Worm (Caenorhabditis elegans) whole organism, young adult: Measurements from ENCODE around the gene K07F5.7.
A peak's percentile ranks its signal among the peaks of the same experiment; 100 is the strongest.

ENCODE experiments used
- B0261.1 ChIP-seq: sonication (generic microtip); optimal IDR thresholded peaks from 2 replicates; lab custom pipeline; 2016; ENCODE audit warnings: mild to moderate bottlenecking, missing genetic modification characterization, moderate library complexity, missing compliant biosample characterization
- C06A6.2 ChIP-seq: fragments of 200-800 bp; sonication (Bioruptor generic); conservative IDR thresholded peaks from 2 replicates; pipeline ENCODE4 v1.3.6; 2022; ENCODE audit warnings: missing genetic modification characterization, missing compliant biosample characterization
- F22D6.2 ChIP-seq: sonication (generic microtip); optimal IDR thresholded peaks from 2 replicates; lab custom pipeline; 2016; ENCODE audit warnings: mild to moderate bottlenecking, missing genetic modification characterization, missing compliant biosample characterization
- F39B2.1 ChIP-seq: fragments of 200-800 bp; sonication (Bioruptor generic); IDR thresholded peaks from 2 replicates; pipeline ENCODE4 v1.3.6; 2022; ENCODE audit warnings: missing genetic modification reagents, missing genetic modification characterization, missing compliant biosample characterization
- F55B11.4 ChIP-seq: sonication (generic microtip); optimal IDR thresholded peaks from 2 replicates; lab custom pipeline; 2016; ENCODE audit warnings: missing compliant biosample characterization, missing genetic modification characterization, borderline replicate concordance; ENCODE audit not compliant: insufficient read depth
- F57A8.1 ChIP-seq: fragments of 200-800 bp; sonication (Bioruptor generic); optimal IDR thresholded peaks from 2 replicates; lab custom pipeline; 2018; ENCODE audit warnings: mild to moderate bottlenecking, missing genetic modification characterization, moderate library complexity, missing compliant biosample characterization
- K11D2.4 ChIP-seq: fragments of 200-800 bp; sonication (Bioruptor generic); IDR thresholded peaks from 2 replicates; pipeline ENCODE4 v1.3.6; 2022; ENCODE audit warnings: missing genetic modification reagents, missing genetic modification characterization, missing compliant biosample characterization
- T26A5.8 ChIP-seq: sonication (generic microtip); optimal IDR thresholded peaks from 2 replicates; lab custom pipeline; 2016; ENCODE audit warnings: missing genetic modification characterization, missing compliant biosample characterization
- Y53G8AR.9 ChIP-seq: fragments of 200-800 bp; sonication (Bioruptor generic); conservative IDR thresholded peaks from 2 replicates; pipeline ENCODE4 v1.3.6; 2022; ENCODE audit warnings: missing genetic modification reagents, missing genetic modification characterization, missing compliant biosample characterization
- Y67H2A.10 ChIP-seq: fragments of 200-800 bp; sonication (Bioruptor generic); conservative IDR thresholded peaks from 2 replicates; pipeline ENCODE4 v1.3.6; 2022; ENCODE audit warnings: missing genetic modification reagents, missing genetic modification characterization, missing compliant biosample characterization
- Y95B8A.8 ChIP-seq: fragments of 200-800 bp; sonication (Bioruptor generic); IDR thresholded peaks from 2 replicates; pipeline ENCODE4 v1.3.6; 2022; ENCODE audit warnings: missing genetic modification reagents, missing genetic modification characterization, missing compliant biosample characterization
- akir-1 ChIP-seq: fragments of 200-800 bp; sonication (Bioruptor generic); optimal IDR thresholded peaks from 2 replicates; lab custom pipeline; 2018; ENCODE audit warnings: mild to moderate bottlenecking, missing genetic modification characterization, moderate library complexity, missing compliant biosample characterization
- attf-5 ChIP-seq: fragments of 200-800 bp; sonication (Bioruptor generic); optimal IDR thresholded peaks from 2 replicates; lab custom pipeline; 2018; ENCODE audit warnings: mild to moderate bottlenecking, missing genetic modification characterization, missing compliant biosample characterization
- bed-1 ChIP-seq: fragments of 200-800 bp; sonication (Bioruptor generic); IDR thresholded peaks from 2 replicates; pipeline ENCODE4 v1.3.6; 2022; ENCODE audit warnings: missing genetic modification reagents, missing genetic modification characterization, missing compliant biosample characterization
- bed-2 ChIP-seq: fragments of 200-800 bp; sonication (Bioruptor generic); IDR thresholded peaks from 2 replicates; pipeline ENCODE4 v1.3.6; 2022; ENCODE audit warnings: missing genetic modification reagents, missing genetic modification characterization, missing compliant biosample characterization
- ceh-58 ChIP-seq: fragments of 200-800 bp; sonication (Bioruptor generic); IDR thresholded peaks from 2 replicates; pipeline ENCODE4 v1.3.6; 2022; ENCODE audit warnings: missing genetic modification characterization, missing compliant biosample characterization
- chd-7 ChIP-seq: sonication (generic microtip); optimal IDR thresholded peaks from 2 replicates; lab custom pipeline; 2016; ENCODE audit warnings: mild to moderate bottlenecking, missing genetic modification characterization, moderate library complexity, missing compliant biosample characterization
- die-1 ChIP-seq: sonication (generic microtip); optimal IDR thresholded peaks from 2 replicates; lab custom pipeline; 2016; ENCODE audit warnings: missing genotype, mild to moderate bottlenecking, missing genetic modification characterization, missing compliant biosample characterization
- efl-1 ChIP-seq: fragments of 150-350 bp; optimal IDR thresholded peaks from 2 replicates; lab custom pipeline; 2014; ENCODE audit warnings: missing biosample characterization, missing genetic modification reagents, missing genetic modification characterization
- egrh-3 ChIP-seq: fragments of 200-800 bp; sonication (Bioruptor generic); IDR thresholded peaks from 2 replicates; pipeline ENCODE4 v1.3.6; 2022; ENCODE audit warnings: missing genetic modification reagents, missing genetic modification characterization, missing compliant biosample characterization
- gei-17 ChIP-seq: fragments of 200-800 bp; sonication (Bioruptor generic); optimal IDR thresholded peaks from 2 replicates; lab custom pipeline; 2018; ENCODE audit warnings: mild to moderate bottlenecking, missing genetic modification characterization, missing compliant biosample characterization
- hlh-12 ChIP-seq: sonication (generic microtip); optimal IDR thresholded peaks from 2 replicates; lab custom pipeline; 2016; ENCODE audit warnings: missing genetic modification characterization, missing compliant biosample characterization
- hmg-20 ChIP-seq: fragments of 200-800 bp; sonication (Bioruptor generic); IDR thresholded peaks from 2 replicates; pipeline ENCODE4 v1.3.6; 2022; ENCODE audit warnings: missing genetic modification reagents, missing genetic modification characterization, missing compliant biosample characterization
- hrde-1 ChIP-seq: sonication (generic microtip); optimal IDR thresholded peaks from 2 replicates; lab custom pipeline; 2016; ENCODE audit warnings: missing genetic modification characterization, mild to moderate bottlenecking, missing compliant biosample characterization, moderate library complexity, missing genotype, missing genetic modification reagents, borderline replicate concordance
- lin-54 ChIP-seq: fragments of 200-800 bp; sonication (Bioruptor generic); optimal IDR thresholded peaks from 2 replicates; lab custom pipeline; 2018; ENCODE audit warnings: mild to moderate bottlenecking, missing genetic modification characterization, missing compliant biosample characterization
- madf-8 ChIP-seq: fragments of 200-800 bp; sonication (Bioruptor generic); conservative IDR thresholded peaks from 2 replicates; pipeline ENCODE4 v1.3.6; 2022; ENCODE audit warnings: missing genetic modification reagents, missing genetic modification characterization, missing compliant biosample characterization
- mcd-1 ChIP-seq: fragments of 200-800 bp; sonication (Bioruptor generic); IDR thresholded peaks from 2 replicates; pipeline ENCODE4 v1.3.6; 2022; ENCODE audit warnings: missing genetic modification reagents, missing genetic modification characterization, missing compliant biosample characterization
- mel-28 ChIP-seq: sonication (generic microtip); optimal IDR thresholded peaks from 2 replicates; lab custom pipeline; 2016; ENCODE audit warnings: borderline replicate concordance, mild to moderate bottlenecking, missing genetic modification characterization, missing compliant biosample characterization
- nfya-1 ChIP-seq: sonication (generic microtip); optimal IDR thresholded peaks from 2 replicates; lab custom pipeline; 2017; ENCODE audit warnings: antibody characterized with exemption, missing compliant biosample characterization, missing genetic modification characterization, borderline replicate concordance; ENCODE audit not compliant: insufficient read depth
- rec-8 ChIP-seq, 2 experiments: sonication (generic microtip); optimal IDR thresholded peaks; 2 replicates each; lab custom pipeline; 2016; ENCODE audit warnings: mild to moderate bottlenecking in 2 of 2, missing genetic modification characterization in 2 of 2, missing genetic modification reagents in 2 of 2, missing genotype in 2 of 2, missing biosample characterization in 1 of 2, missing compliant biosample characterization in 1 of 2, moderate library complexity in 1 of 2
- sdz-38 ChIP-seq: sonication (generic microtip); optimal IDR thresholded peaks from 2 replicates; lab custom pipeline; 2016; ENCODE audit warnings: missing genotype, missing genetic modification characterization, missing compliant biosample characterization
- snpc-1.1 ChIP-seq: sonication (generic microtip); optimal IDR thresholded peaks from 2 replicates; lab custom pipeline; 2017; ENCODE audit warnings: missing genetic modification characterization, mild to moderate bottlenecking, missing compliant biosample characterization, antibody characterized with exemption, moderate library complexity, missing genotype, missing genetic modification reagents; ENCODE audit not compliant: insufficient read depth
- snpc-4 ChIP-seq, 5 experiments: fragments of 150-350 bp in 1 of 5; sonication (generic microtip) in 4 of 5; optimal IDR thresholded peaks; 2 replicates each; lab custom pipeline; 2014 to 2018; ENCODE audit warnings: missing genetic modification characterization in 5 of 5, missing biosample characterization in 3 of 5, antibody characterized with exemption in 2 of 5, mild to moderate bottlenecking in 2 of 5, missing compliant biosample characterization in 2 of 5, missing genotype in 2 of 5, moderate library complexity in 2 of 5, missing genetic modification reagents in 1 of 5
- tbx-9 ChIP-seq: sonication (generic microtip); optimal IDR thresholded peaks from 2 replicates; lab custom pipeline; 2016; ENCODE audit warnings: borderline replicate concordance, missing genetic modification characterization, inconsistent platforms, missing compliant biosample characterization
- tlf-1 ChIP-seq: fragments of 200-800 bp; sonication (Bioruptor generic); optimal IDR thresholded peaks from 2 replicates; lab custom pipeline; 2018; ENCODE audit warnings: mild to moderate bottlenecking, missing genetic modification characterization, missing compliant biosample characterization
- unc-130 ChIP-seq: sonication (generic microtip); optimal IDR thresholded peaks from 2 replicates; lab custom pipeline; 2016; ENCODE audit warnings: missing genetic modification reagents, missing genetic modification characterization, missing compliant biosample characterization
- xnd-1 ChIP-seq: sonication (generic microtip); optimal IDR thresholded peaks from 2 replicates; lab custom pipeline; 2016; ENCODE audit warnings: missing genotype, missing genetic modification reagents, missing genetic modification characterization, missing compliant biosample characterization
- zim-3 ChIP-seq: sonication (generic microtip); optimal IDR thresholded peaks from 2 replicates; lab custom pipeline; 2017; ENCODE audit warnings: mild to moderate bottlenecking, missing genetic modification characterization, moderate library complexity, missing compliant biosample characterization
- ztf-26 ChIP-seq: sonication (generic microtip); optimal IDR thresholded peaks from 2 replicates; lab custom pipeline; 2017; ENCODE audit warnings: missing genetic modification characterization, missing compliant biosample characterization
- ztf-6 ChIP-seq: fragments of 200-800 bp; sonication (Bioruptor generic); IDR thresholded peaks from 2 replicates; pipeline ENCODE4 v1.3.6; 2022; ENCODE audit warnings: missing genetic modification reagents, missing genetic modification characterization, missing compliant biosample characterization

The K07F5.7 gene

DNA sequence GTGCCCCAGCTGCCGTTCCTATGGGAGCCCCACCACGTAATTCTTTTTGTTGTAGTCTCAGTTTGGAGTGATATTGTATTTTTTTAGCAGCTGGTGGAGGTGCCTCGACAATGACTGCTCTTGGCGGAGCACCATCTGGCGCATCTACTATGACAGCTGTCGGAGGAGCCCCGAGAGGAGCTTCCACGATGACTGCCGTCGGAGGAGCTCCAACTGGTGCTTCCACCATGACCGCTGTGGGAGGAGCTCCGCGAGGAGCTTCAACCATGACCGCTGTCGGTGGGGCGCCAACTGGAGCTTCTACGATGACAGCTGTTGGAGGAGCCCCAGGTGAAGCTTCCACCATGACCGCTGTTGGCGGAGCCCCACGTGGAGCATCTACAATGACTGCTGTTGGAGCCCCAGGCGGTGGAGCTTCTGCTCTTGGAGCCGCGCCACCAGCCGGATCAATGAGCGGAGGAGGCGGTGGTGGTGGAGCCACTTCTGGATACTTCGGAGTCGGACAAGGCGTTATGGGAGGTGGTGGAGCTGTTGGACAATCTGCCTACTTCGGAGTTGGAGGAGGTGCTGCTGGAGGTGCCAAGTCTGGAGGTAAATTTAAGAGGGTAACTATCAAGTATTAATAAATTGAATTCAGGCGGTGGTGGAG, 5.0 kb upstream of the K07F5.7 start (continued):
- TF ChIP-seq mel-28 (tag; lab: Kevin White, UChicago), result no peak
- no peak for TF ChIP-seq madf-8 (GFP tag; lab: Robert Waterston, UW)
- TF ChIP-seq akir-1, result no peak
- no peak for TF ChIP-seq C06A6.2 (GFP tag; lab: Robert Waterston, UW)
- no peak for TF ChIP-seq bed-1 (GFP tag; lab: Robert Waterston, UW)
- TF ChIP-seq bed-2 (GFP tag; lab: Robert Waterston, UW), result no peak
- no peak for TF ChIP-seq gei-17 (GFP tag; lab: Kevin White, UChicago)
- no peak for TF ChIP-seq nfya-1 (tag; lab: Kevin White, UChicago)
- TF ChIP-seq mcd-1 (GFP tag; lab: Robert Waterston, UW), result 0 out of 2 replicates have a peak, but pooled peaks have one; percentile 5
- TF ChIP-seq T26A5.8 (tag; lab: Kevin White, UChicago), result no peak
- no peak for TF ChIP-seq F22D6.2 (tag; lab: Kevin White, UChicago)
- TF ChIP-seq Y67H2A.10 (GFP tag; lab: Robert Waterston, UW), result no peak
- TF ChIP-seq lin-54 (GFP tag; lab: Kevin White, UChicago), result no peak
- no peak for TF ChIP-seq K11D2.4
- TF ChIP-seq unc-130, result no peak
- TF ChIP-seq B0261.1 (tag; lab: Kevin White, UChicago), result no peak
- TF ChIP-seq egrh-3 (GFP tag; lab: Robert Waterston, UW), result peak; percentile 73
- TF ChIP-seq ceh-58, result no peak
- no peak for TF ChIP-seq F57A8.1 (GFP tag; lab: Kevin White, UChicago)
- TF ChIP-seq ztf-26 (tag; lab: Kevin White, UChicago), result no peak
- TF ChIP-seq snpc-4 (GFP tag; optimal IDR thresholded peaks at IDR 0.05; lab: Kevin White, UChicago), result no peak
- no peak for TF ChIP-seq snpc-4 (tag; optimal IDR thresholded peaks at IDR 0.05; lab: Kevin White, UChicago)
- no peak for TF ChIP-seq die-1 (tag; lab: Kevin White, UChicago)
- no peak for TF ChIP-seq hrde-1 (tag; lab: Kevin White, UChicago)

DNA sequence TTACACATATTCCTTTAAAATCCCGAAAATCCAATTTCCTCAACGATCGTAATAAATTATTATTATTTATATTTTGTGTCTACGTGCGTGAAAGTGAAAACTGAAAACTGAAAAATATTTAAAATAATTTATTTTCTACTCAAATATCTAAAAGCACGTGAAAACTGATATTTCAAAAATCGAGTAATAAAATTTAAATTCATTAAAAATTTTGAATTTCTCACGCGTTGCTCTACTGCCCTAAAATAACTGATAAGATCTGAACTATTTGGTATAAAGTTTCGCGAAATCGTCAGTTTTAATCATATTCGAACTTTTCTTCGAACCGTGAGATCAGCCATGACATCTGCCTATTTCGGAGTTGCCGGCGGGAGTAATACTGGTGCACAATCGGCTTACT, 4.3 kb upstream of the K07F5.7 start, which contains the start of gene ssq-1:
Gene ssq-1, plus strand, starts transcription at position 301 of the 400 bp plus-strand sequence.
- TF ChIP-seq hlh-12 (no peak), efl-1 (no peak), madf-8 (GFP tag; lab: Robert Waterston, UW) (no peak), F39B2.1 (GFP tag; lab: Robert Waterston, UW) (no peak)

DNA sequence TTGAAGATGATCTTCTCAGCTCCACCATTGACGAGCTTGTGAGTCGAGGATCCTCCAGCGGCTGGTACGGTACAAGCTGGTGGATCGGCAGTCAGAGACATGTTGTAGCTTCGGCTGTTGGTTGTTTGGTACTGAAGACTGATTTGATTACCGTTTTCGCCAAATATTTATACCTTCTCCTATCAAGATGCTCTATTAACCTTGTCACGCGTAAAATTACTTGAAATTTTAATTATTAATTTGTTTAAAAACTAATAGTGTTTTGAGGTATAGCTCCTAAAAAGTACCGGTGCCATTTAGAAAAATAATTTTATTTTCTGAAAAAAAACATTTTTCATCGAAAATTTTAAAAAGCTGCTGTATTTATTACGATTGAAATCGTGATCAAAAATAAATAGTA, 3.0 kb upstream of the K07F5.7 start, which contains the start of gene ssp-10:
Gene ssp-10, minus strand, starts transcription at position 101 of the 400 bp plus-strand sequence.
- TF ChIP-seq sdz-38 (tag; lab: Kevin White, UChicago), result no peak
- TF ChIP-seq tlf-1 (GFP tag; lab: Kevin White, UChicago), result no peak
- TF ChIP-seq xnd-1, result no peak
- TF ChIP-seq rec-8 (tag; optimal IDR thresholded peaks at IDR 0.05; lab: Kevin White, UChicago), result no peak
- no peak for TF ChIP-seq F55B11.4 (tag; lab: Kevin White, UChicago)
- TF ChIP-seq hmg-20 (GFP tag; lab: Robert Waterston, UW), result no peak
- no peak for TF ChIP-seq attf-5
- no peak for TF ChIP-seq chd-7
- TF ChIP-seq ztf-6 (GFP tag; lab: Robert Waterston, UW), result no peak
- no peak for TF ChIP-seq tbx-9 (tag; lab: Kevin White, UChicago)
- TF ChIP-seq ceh-58, result no peak
- TF ChIP-seq Y53G8AR.9 (GFP tag; lab: Robert Waterston, UW), result no peak
- TF ChIP-seq Y95B8A.8, result no peak
- no peak for TF ChIP-seq snpc-1.1 (tag; lab: Kevin White, UChicago)
- TF ChIP-seq zim-3 (tag; lab: Kevin White, UChicago), result no peak
